Worm (Caenorhabditis elegans) whole organism, L1 larva: ENCODE measurements around the gene nhr-142.
A peak's percentile ranks its signal among the peaks of the same experiment; 100 is the strongest.

ENCODE experiments used
- C16A3.4 ChIP-seq: fragments of 150-350 bp; optimal IDR thresholded peaks from 2 replicates; lab custom pipeline; 2014; ENCODE audit warnings: missing biosample characterization, missing genetic modification characterization
- C34B4.2 ChIP-seq: sonication (generic microtip); optimal IDR thresholded peaks from 2 replicates; lab custom pipeline; 2017; ENCODE audit warnings: mild to moderate bottlenecking, missing genetic modification characterization, missing compliant biosample characterization
- Y116A8C.19 ChIP-seq: sonication (generic microtip); optimal IDR thresholded peaks from 2 replicates; lab custom pipeline; 2016; ENCODE audit warnings: missing compliant biosample characterization, missing genetic modification characterization, borderline replicate concordance
- aly-2 ChIP-seq: fragments of 150-350 bp; optimal IDR thresholded peaks from 2 replicates; lab custom pipeline; 2014; ENCODE audit warnings: missing biosample characterization, missing genetic modification characterization
- ceh-82 ChIP-seq, 3 experiments: fragments of 150-350 bp in 1 of 3; sonication (generic microtip) in 2 of 3; optimal IDR thresholded peaks; 2 replicates each; lab custom pipeline; 2014 to 2017; ENCODE audit warnings: missing biosample characterization in 3 of 3, missing genetic modification characterization in 3 of 3
- ceh-90 ChIP-seq: sonication (generic microtip); optimal IDR thresholded peaks from 2 replicates; lab custom pipeline; 2016; ENCODE audit warnings: missing genetic modification characterization, missing compliant biosample characterization
- dpl-1 ChIP-seq, 3 experiments: fragments of 150-350 bp in 2 of 3; sonication (generic microtip) in 1 of 3; optimal IDR thresholded peaks; 2 replicates each; lab custom pipeline; 2014 to 2017; ENCODE audit warnings: missing biosample characterization in 3 of 3, missing genetic modification characterization in 3 of 3, missing genetic modification reagents in 3 of 3
- efl-1 ChIP-seq, 4 experiments: fragments of 150-350 bp; optimal IDR thresholded peaks in 3 of 4; peaks in 1 of 4; 1 replicate in 1 of 4; 2 replicates in 3 of 4; lab custom pipeline; 2014; ENCODE audit warnings: missing biosample characterization in 2 of 4, missing genetic modification characterization in 2 of 4, missing genetic modification reagents in 2 of 4
- efl-3 ChIP-seq: fragments of 200-800 bp; sonication (Bioruptor generic); optimal IDR thresholded peaks from 2 replicates; lab custom pipeline; 2018; ENCODE audit warnings: mild to moderate bottlenecking, missing genetic modification characterization, missing compliant biosample characterization
- elt-2 ChIP-seq: sonication (generic microtip); optimal IDR thresholded peaks from 2 replicates; lab custom pipeline; 2016; ENCODE audit warnings: missing genetic modification characterization, mild to moderate bottlenecking, inconsistent platforms, missing compliant biosample characterization, missing genetic modification reagents
- elt-3 ChIP-seq, 6 experiments: fragments of 150-350 bp in 1 of 6; sonication (generic microtip); optimal IDR thresholded peaks; 2 replicates each; lab custom pipeline; 2017 to 2018; ENCODE audit warnings: missing biosample characterization in 6 of 6, missing genetic modification characterization in 6 of 6, inconsistent platforms in 1 of 6
- fkh-10 ChIP-seq: sonication (generic microtip); optimal IDR thresholded peaks from 2 replicates; lab custom pipeline; 2017; ENCODE audit warnings: missing biosample characterization, missing genetic modification reagents, missing genetic modification characterization
- fkh-4 ChIP-seq: sonication (generic microtip); optimal IDR thresholded peaks from 2 replicates; lab custom pipeline; 2016; ENCODE audit warnings: missing compliant biosample characterization, missing genetic modification characterization, borderline replicate concordance
- fos-1 ChIP-seq: fragments of 150-350 bp; optimal IDR thresholded peaks from 2 replicates; lab custom pipeline; 2014; ENCODE audit warnings: missing biosample characterization, missing genetic modification characterization
- grh-1 ChIP-seq: fragments of 200-800 bp; sonication (Bioruptor generic); IDR thresholded peaks from 2 replicates; pipeline ENCODE4 v1.3.6; 2022; ENCODE audit warnings: missing genetic modification reagents, missing genetic modification characterization, missing compliant biosample characterization
- irx-1 ChIP-seq: sonication (generic microtip); optimal IDR thresholded peaks from 2 replicates; lab custom pipeline; 2016; ENCODE audit warnings: missing genetic modification characterization, missing compliant biosample characterization
- isw-1 ChIP-seq: fragments of 200-800 bp; sonication (Bioruptor generic); IDR thresholded peaks from 2 replicates; pipeline ENCODE4 v1.3.6; 2022; ENCODE audit warnings: missing genetic modification characterization, missing compliant biosample characterization
- jun-1 ChIP-seq: fragments of 150-350 bp; optimal IDR thresholded peaks from 2 replicates; lab custom pipeline; 2014; ENCODE audit warnings: missing biosample characterization, missing genetic modification reagents, missing genetic modification characterization
- lin-13 ChIP-seq: fragments of 150-350 bp; optimal IDR thresholded peaks from 2 replicates; lab custom pipeline; 2014; ENCODE audit warnings: missing biosample characterization, missing genetic modification reagents, missing genetic modification characterization
- lin-14 ChIP-seq: fragments of 200-800 bp; sonication (Bioruptor generic); optimal IDR thresholded peaks from 2 replicates; lab custom pipeline; 2018; ENCODE audit warnings: mild to moderate bottlenecking, missing genetic modification characterization, moderate library complexity, missing compliant biosample characterization
- lin-15B ChIP-seq: fragments of 150-350 bp; sonication (generic microtip); optimal IDR thresholded peaks from 3 replicates; lab custom pipeline; 2014; ENCODE audit warnings: missing biosample characterization, missing genetic modification characterization
- lin-35 ChIP-seq, 2 experiments: fragments of 150-350 bp; optimal IDR thresholded peaks; 2 replicates each; lab custom pipeline; 2014; ENCODE audit warnings: missing biosample characterization in 2 of 2, missing genetic modification characterization in 2 of 2, missing genetic modification reagents in 2 of 2
- lin-39 ChIP-seq: fragments of 150-350 bp; optimal IDR thresholded peaks from 2 replicates; lab custom pipeline; 2014; ENCODE audit warnings: missing biosample characterization, missing genetic modification reagents, missing genetic modification characterization
- lsy-2 ChIP-seq, 2 experiments: fragments of 150-350 bp; optimal IDR thresholded peaks; 2 replicates each; lab custom pipeline; 2014; ENCODE audit warnings: missing biosample characterization in 2 of 2, missing genetic modification characterization in 2 of 2
- mab-9 ChIP-seq: fragments of 200-800 bp; sonication (Bioruptor generic); IDR thresholded peaks from 2 replicates; pipeline ENCODE4 v1.3.6; 2022; ENCODE audit warnings: missing genetic modification reagents, missing genetic modification characterization, missing compliant biosample characterization
- mef-2 ChIP-seq: fragments of 150-350 bp; optimal IDR thresholded peaks from 2 replicates; lab custom pipeline; 2014; ENCODE audit warnings: missing biosample characterization, missing genetic modification characterization
- nhr-12 ChIP-seq: sonication (generic microtip); optimal IDR thresholded peaks from 2 replicates; lab custom pipeline; 2017; ENCODE audit warnings: missing biosample characterization, missing genetic modification characterization
- nhr-20 ChIP-seq: sonication (generic microtip); optimal IDR thresholded peaks from 2 replicates; lab custom pipeline; 2016; ENCODE audit warnings: mild to moderate bottlenecking, missing genetic modification characterization, missing compliant biosample characterization
- nhr-47 ChIP-seq: sonication (generic microtip); optimal IDR thresholded peaks from 2 replicates; lab custom pipeline; 2016; ENCODE audit warnings: mild to moderate bottlenecking, missing genetic modification characterization, moderate library complexity, missing compliant biosample characterization
- nhr-71 ChIP-seq: sonication (generic microtip); optimal IDR thresholded peaks from 2 replicates; lab custom pipeline; 2016; ENCODE audit warnings: mild to moderate bottlenecking, missing genetic modification characterization, moderate library complexity, missing compliant biosample characterization
- nhr-77 ChIP-seq: fragments of 150-350 bp; optimal IDR thresholded peaks from 2 replicates; lab custom pipeline; 2014; ENCODE audit warnings: missing biosample characterization, missing genetic modification characterization
- pag-3 ChIP-seq: sonication (generic microtip); optimal IDR thresholded peaks from 2 replicates; lab custom pipeline; 2017; ENCODE audit warnings: missing genetic modification characterization, mild to moderate bottlenecking, missing compliant biosample characterization, antibody characterized with exemption, borderline replicate concordance; ENCODE audit not compliant: insufficient read depth
- pax-3 ChIP-seq: fragments of 200-800 bp; sonication (Bioruptor generic); optimal IDR thresholded peaks from 2 replicates; lab custom pipeline; 2018; ENCODE audit warnings: mild to moderate bottlenecking, missing genetic modification characterization, moderate library complexity, missing compliant biosample characterization
- pqm-1 ChIP-seq: sonication (generic microtip); optimal IDR thresholded peaks from 3 replicates; lab custom pipeline; 2017; ENCODE audit warnings: missing biosample characterization, missing genetic modification characterization
- rnt-1 ChIP-seq: sonication (generic microtip); optimal IDR thresholded peaks from 2 replicates; lab custom pipeline; 2016; ENCODE audit warnings: mild to moderate bottlenecking, missing genetic modification characterization, moderate library complexity, missing compliant biosample characterization
- skn-1 ChIP-seq: fragments of 150-350 bp; optimal IDR thresholded peaks from 2 replicates; lab custom pipeline; 2014; ENCODE audit warnings: missing biosample characterization, missing genetic modification characterization
- snu-23 ChIP-seq: sonication (generic microtip); optimal IDR thresholded peaks from 2 replicates; lab custom pipeline; 2016; ENCODE audit warnings: missing genetic modification characterization, missing compliant biosample characterization
- sup-37 ChIP-seq: fragments of 200-800 bp; sonication (Bioruptor generic); optimal IDR thresholded peaks from 2 replicates; lab custom pipeline; 2018; ENCODE audit warnings: mild to moderate bottlenecking, missing genetic modification characterization, missing compliant biosample characterization
- swsn-7 ChIP-seq: sonication (generic microtip); optimal IDR thresholded peaks from 2 replicates; lab custom pipeline; 2016; ENCODE audit warnings: missing genetic modification characterization, missing compliant biosample characterization
- tbx-2 ChIP-seq: sonication (generic microtip); optimal IDR thresholded peaks from 2 replicates; lab custom pipeline; 2016; ENCODE audit warnings: missing genetic modification characterization, missing compliant biosample characterization
- unc-130 ChIP-seq: fragments of 150-350 bp; optimal IDR thresholded peaks from 2 replicates; lab custom pipeline; 2017; ENCODE audit warnings: missing biosample characterization, missing genetic modification characterization, inconsistent platforms
- unc-62 ChIP-seq: fragments of 150-350 bp; optimal IDR thresholded peaks from 2 replicates; lab custom pipeline; 2014; ENCODE audit warnings: missing biosample characterization, missing genetic modification reagents, missing genetic modification characterization
- unc-98 ChIP-seq: fragments of 200-800 bp; sonication (Bioruptor generic); IDR thresholded peaks from 2 replicates; pipeline ENCODE4 v1.3.6; 2022; ENCODE audit warnings: missing genetic modification characterization, missing compliant biosample characterization
- vab-15 ChIP-seq: sonication (generic microtip); optimal IDR thresholded peaks from 2 replicates; lab custom pipeline; 2017; ENCODE audit warnings: missing genotype, mild to moderate bottlenecking, missing genetic modification characterization, missing compliant biosample characterization
- xbp-1 ChIP-seq: sonication (generic microtip); optimal IDR thresholded peaks from 2 replicates; lab custom pipeline; 2016; ENCODE audit warnings: missing genetic modification characterization, missing compliant biosample characterization
- zip-4 ChIP-seq: fragments of 200-800 bp; sonication (Bioruptor generic); optimal IDR thresholded peaks from 2 replicates; lab custom pipeline; 2018; ENCODE audit warnings: mild to moderate bottlenecking, missing genetic modification characterization, moderate library complexity, missing compliant biosample characterization
- ztf-11 ChIP-seq, 2 experiments: sonication (generic microtip); optimal IDR thresholded peaks; 2 replicates each; lab custom pipeline; 2016 to 2017; ENCODE audit warnings: missing genetic modification characterization in 2 of 2, missing biosample characterization in 1 of 2, missing compliant biosample characterization in 1 of 2
- ztf-4 ChIP-seq: fragments of 150-350 bp; optimal IDR thresholded peaks from 2 replicates; lab custom pipeline; 2014; ENCODE audit warnings: missing biosample characterization, missing genetic modification characterization

nhr-142 gene

ce11 chrV:5780713-5781360 lies 9.5 kb downstream of the nhr-142 start, which contains the start of gene F44E7.5 (continued):
- TF ChIP-seq unc-98 = 0 out of 2 replicates have a peak, but pooled peaks have one; percentile 4
- peak; percentile 2 for TF ChIP-seq swsn-7
- TF ChIP-seq dpl-1 (GFP tag; optimal IDR thresholded peaks at IDR 0.05; lab: Kevin White, UChicago) = peak; percentile 16 to 26 (median 25)
- no peak for TF ChIP-seq ceh-90 (tag; lab: Kevin White, UChicago)
- no peak for TF ChIP-seq irx-1 (tag; lab: Kevin White, UChicago)
- TF ChIP-seq grh-1 (GFP tag; lab: Robert Waterston, UW) = 0 out of 2 replicates have a peak, but pooled peaks have one; percentile 12
- peak; percentile 20 for TF ChIP-seq lin-13 (GFP tag; lab: Kevin White, UChicago)
- peak; percentile 34 for TF ChIP-seq tbx-2 (tag; lab: Kevin White, UChicago)
- no peak for TF ChIP-seq pqm-1 (tag; lab: Kevin White, UChicago)
- peak; percentile 53 for TF ChIP-seq C16A3.4 (tag; lab: Kevin White, UChicago)
- peak; percentile 58 for TF ChIP-seq nhr-47 (tag; lab: Kevin White, UChicago)
- peak; percentile 1 for TF ChIP-seq skn-1 (tag; lab: Kevin White, UChicago)
- TF ChIP-seq Y116A8C.19 (tag; lab: Kevin White, UChicago) = no peak
- peak; percentile 8 for TF ChIP-seq jun-1
- TF ChIP-seq nhr-71 = peak; percentile 77
- TF ChIP-seq fkh-10 (GFP tag; lab: Kevin White, UChicago) = no peak
- TF ChIP-seq unc-130 (tag; lab: Kevin White, UChicago) = no peak
- no peak for TF ChIP-seq lin-15B (tag; lab: Kevin White, UChicago)

ce11 chrV:5779984-5780383 lies 10.4 kb downstream of the nhr-142 start:
- 0 out of 2 replicates have a peak, but pooled peaks have one; percentile 22 for TF ChIP-seq unc-98
- no peak for TF ChIP-seq nhr-77 (tag; lab: Kevin White, UChicago)
- TF ChIP-seq lin-39 (tag; lab: Kevin White, UChicago) = no peak
- TF ChIP-seq C16A3.4 (tag; lab: Kevin White, UChicago) = no peak
- no peak for TF ChIP-seq elt-3 (tag; optimal IDR thresholded peaks at IDR 0.05; lab: Kevin White, UChicago)
- peak in 1 of 2 experiments; percentile 39 for TF ChIP-seq lsy-2 (tag; optimal IDR thresholded peaks at IDR 0.05; lab: Kevin White, UChicago)
- no peak for TF ChIP-seq aly-2 (tag; lab: Kevin White, UChicago)
- no peak for TF ChIP-seq mef-2 (tag; lab: Kevin White, UChicago)
- TF ChIP-seq snu-23 = peak; percentile 32
- TF ChIP-seq ceh-82 (tag; optimal IDR thresholded peaks at IDR 0.05; lab: Kevin White, UChicago) = peak in 2 of 3 experiments; percentile 19 to 45
- peak; percentile 27 for TF ChIP-seq nhr-20
- peak; percentile 77 for TF ChIP-seq lin-14 (GFP tag; lab: Kevin White, UChicago)
- TF ChIP-seq fkh-10 (GFP tag; lab: Kevin White, UChicago) = no peak
- TF ChIP-seq pax-3 (tag; lab: Kevin White, UChicago) = no peak
- no peak for TF ChIP-seq dpl-1 (GFP tag; optimal IDR thresholded peaks at IDR 0.05; lab: Kevin White, UChicago)
- no peak for TF ChIP-seq nhr-12
- TF ChIP-seq xbp-1 (tag; lab: Kevin White, UChicago) = no peak
- no peak for TF ChIP-seq elt-2 (tag; lab: Kevin White, UChicago)
- no peak for TF ChIP-seq vab-15 (tag; lab: Kevin White, UChicago)
- TF ChIP-seq isw-1 (GFP tag; lab: Robert Waterston, UW) = no peak
- TF ChIP-seq tbx-2 (tag; lab: Kevin White, UChicago) = no peak
- TF ChIP-seq skn-1 (tag; lab: Kevin White, UChicago) = peak; percentile 45
- peak; percentile 68 for TF ChIP-seq rnt-1 (tag; lab: Kevin White, UChicago)
- no peak for TF ChIP-seq ztf-11 (tag; optimal IDR thresholded peaks at IDR 0.05; lab: Kevin White, UChicago)
- no peak for TF ChIP-seq C34B4.2 (tag; lab: Kevin White, UChicago)
- TF ChIP-seq zip-4 = no peak
- TF ChIP-seq lin-35 (GFP tag; optimal IDR thresholded peaks at IDR 0.05; lab: Kevin White, UChicago) = peak in 1 of 2 experiments; percentile 13
- TF ChIP-seq fos-1 (tag; lab: Kevin White, UChicago) = no peak
- no peak for TF ChIP-seq ztf-4 (tag; lab: Kevin White, UChicago)
- no peak for TF ChIP-seq sup-37
- no peak for TF ChIP-seq efl-3 (GFP tag; lab: Kevin White, UChicago)
- TF ChIP-seq mab-9 = no peak
- no peak for TF ChIP-seq fkh-4
- peak; percentile 8 to 36 for TF ChIP-seq efl-1 (optimal IDR thresholded peaks at IDR 0.05; lab: Kevin White, UChicago)
- TF ChIP-seq efl-1 (GFP tag; optimal IDR thresholded peaks at IDR 0.05 in 1 of 2; lab: Kevin White, UChicago) = peak in 1 of 2 experiments; percentile 2
- no peak for TF ChIP-seq pag-3 (tag; lab: Kevin White, UChicago)
- TF ChIP-seq unc-62 (GFP tag; lab: Kevin White, UChicago) = no peak
